Worm (Caenorhabditis elegans): Measurements from ENCODE around the gene C02F12.8.

ce11 chrX:3689155-3689719 is 3.8 kb downstream of the C02F12.8 start, which contains the start of gene tag-278:
- TF ChIP-seq hlh-6 (tag; optimal IDR thresholded peaks at IDR 0.05) (no peak), unc-55 (GFP tag; optimal IDR thresholded peaks at IDR 0.05) (peak; percentile 84), pag-3 (tag; optimal IDR thresholded peaks at IDR 0.05; ENCODE audit: borderline replicate concordance) (no peak), dve-1 (tag; optimal IDR thresholded peaks at IDR 0.05) (no peak), ama-1 (optimal IDR thresholded peaks at IDR 0.05) (no peak), fkh-10 (GFP tag; optimal IDR thresholded peaks at IDR 0.05) (no peak), unc-3 (GFP tag; conservative IDR thresholded peaks at IDR 0.05) (no peak), unc-3 (tag; optimal IDR thresholded peaks at IDR 0.05) (no peak), tbx-2 (tag; optimal IDR thresholded peaks at IDR 0.05) (no peak), nhr-11 (tag; optimal IDR thresholded peaks at IDR 0.05) (no peak), C08G9.2 (tag; optimal IDR thresholded peaks at IDR 0.05) (no peak), ceh-45 (GFP tag; IDR thresholded peaks at IDR 0.05) (no peak), hlh-13 (GFP tag; optimal IDR thresholded peaks at IDR 0.05) (no peak)

Measured in whole organism, late embryonic.